Fruit fly (Drosophila melanogaster): ENCODE results near the gene CG12541.

The CG12541 gene

DNA sequence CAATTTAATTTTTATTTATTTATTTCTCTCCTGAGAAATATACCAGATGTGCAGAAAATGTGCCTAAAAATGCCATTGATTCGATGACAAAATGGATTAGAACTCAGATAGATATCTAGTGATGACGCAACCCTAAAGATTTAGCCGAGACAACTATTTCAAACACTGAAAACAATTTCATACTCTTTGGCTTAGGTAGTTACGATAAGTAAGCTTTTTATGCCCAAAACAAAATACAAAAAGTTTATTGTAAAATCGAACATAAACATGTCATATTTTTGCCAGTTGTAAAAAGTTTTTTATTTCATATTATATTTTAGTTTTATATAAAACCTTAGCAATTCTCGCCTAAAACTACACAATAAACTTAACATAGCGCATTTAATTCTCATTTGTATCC, 92.5 kb downstream of the CG12541 start, which contains the start of gene CG3040 (continued):
- no peak for TF ChIP-seq Eip75B (GFP tag; optimal IDR thresholded peaks at IDR 0.05)
- TF ChIP-seq CG6808 (GFP tag; optimal IDR thresholded peaks at IDR 0.05) = no peak
- TF ChIP-seq CG4318 (GFP tag; optimal IDR thresholded peaks at IDR 0.05) = no peak
- no peak for TF ChIP-seq CG8319 (GFP tag; optimal IDR thresholded peaks at IDR 0.05)
- TF ChIP-seq Ets21C (GFP tag; optimal IDR thresholded peaks at IDR 0.05) = no peak
- peak; percentile 19 for TF ChIP-seq OdsH (GFP tag; optimal IDR thresholded peaks at IDR 0.05)
- TF ChIP-seq CG6163 (GFP tag; IDR thresholded peaks at IDR 0.05) = peak; percentile 39; the same call in 1 of the 3 replicates
- TF ChIP-seq CG8119 (GFP tag; IDR thresholded peaks at IDR 0.05) = peak; percentile 29; the same call in 2 of the 3 replicates
- TF ChIP-seq salr (GFP tag; optimal IDR thresholded peaks at IDR 0.05) = no peak
- TF ChIP-seq Ets96B (tag; optimal IDR thresholded peaks at IDR 0.05) = peak; percentile 30
- no peak for TF ChIP-seq CG6792 (GFP tag; optimal IDR thresholded peaks at IDR 0.05)
- peak; percentile 42 for TF ChIP-seq pdm3 (GFP tag; optimal IDR thresholded peaks at IDR 0.05)
- no peak for TF ChIP-seq CG16779 (tag; optimal IDR thresholded peaks at IDR 0.05)
- TF ChIP-seq CG6854 (GFP tag; optimal IDR thresholded peaks at IDR 0.05) = no peak
- no peak for TF ChIP-seq fd85E (GFP tag; optimal IDR thresholded peaks at IDR 0.05)
- no peak for TF ChIP-seq Lpt (GFP tag; optimal IDR thresholded peaks at IDR 0.05)
- TF ChIP-seq esn (GFP tag; optimal IDR thresholded peaks at IDR 0.05) = peak; percentile 53
- TF ChIP-seq achi (GFP tag; optimal IDR thresholded peaks at IDR 0.05) = peak; percentile 1
- no peak for TF ChIP-seq CG7368 (GFP tag; optimal IDR thresholded peaks at IDR 0.05)
- peak; percentile 67; the same call in 2 of the 3 replicates for TF ChIP-seq eg (GFP tag; IDR thresholded peaks at IDR 0.05)
- TF ChIP-seq CG15336 (GFP tag; IDR thresholded peaks at IDR 0.05) = peak; percentile 51
- peak; percentile 21 for TF ChIP-seq lz (GFP tag; optimal IDR thresholded peaks at IDR 0.05)
- TF ChIP-seq CG3919 (GFP tag; optimal IDR thresholded peaks at IDR 0.05) = peak; percentile 35
